Worm (Caenorhabditis elegans) whole organism, L4/young adult: ENCODE data around the gene W07E11.1.

Experiments used
- W03F9.2 ChIP-seq: fragments of 150-350 bp; optimal IDR thresholded peaks from 2 replicates; lab custom pipeline; 2014; ENCODE audit warnings: missing biosample characterization, missing genetic modification characterization
- dao-5 ChIP-seq: sonication (generic microtip); optimal IDR thresholded peaks from 2 replicates; lab custom pipeline; 2016; ENCODE audit warnings: missing genotype, missing genetic modification characterization, moderate library complexity, missing compliant biosample characterization
- him-1 ChIP-seq: sonication (generic microtip); optimal IDR thresholded peaks from 2 replicates; lab custom pipeline; 2016; ENCODE audit warnings: missing genotype, missing genetic modification reagents, missing genetic modification characterization, missing compliant biosample characterization

ce11 chrX:10060475-10061011 lies 23.9 kb upstream of the W07E11.1 start, which contains the start of gene ZC373.3:
- TF ChIP-seq him-1 (tag; lab: Kevin White, UChicago) (no peak), W03F9.2 (no peak), dao-5 (tag; lab: Kevin White, UChicago) (no peak)
